Worm (Caenorhabditis elegans): ENCODE measurements around the gene T20B12.7.

ce11 chrIII:7395354-7395753 is 16.5 kb upstream of the T20B12.7 start, which contains the start of gene lgc-50:
- TF ChIP-seq nhr-11 (tag; optimal IDR thresholded peaks at IDR 0.05) = no peak
- no peak for TF ChIP-seq ama-1 (optimal IDR thresholded peaks at IDR 0.05)
- TF ChIP-seq skn-1 (tag; optimal IDR thresholded peaks at IDR 0.05) = no peak
- TF ChIP-seq unc-62 (GFP tag; optimal IDR thresholded peaks at IDR 0.05) = no peak
- no peak for TF ChIP-seq C34F6.9 (tag; optimal IDR thresholded peaks at IDR 0.05)
- TF ChIP-seq mdl-1 (tag; optimal IDR thresholded peaks at IDR 0.05) = no peak
- no peak for TF ChIP-seq snpc-4 (tag; optimal IDR thresholded peaks at IDR 0.05)

Data from whole organism, L2 larva.